Fruit fly (Drosophila melanogaster): ENCODE data around the gene Gp93.

Gp93 gene

DNA sequence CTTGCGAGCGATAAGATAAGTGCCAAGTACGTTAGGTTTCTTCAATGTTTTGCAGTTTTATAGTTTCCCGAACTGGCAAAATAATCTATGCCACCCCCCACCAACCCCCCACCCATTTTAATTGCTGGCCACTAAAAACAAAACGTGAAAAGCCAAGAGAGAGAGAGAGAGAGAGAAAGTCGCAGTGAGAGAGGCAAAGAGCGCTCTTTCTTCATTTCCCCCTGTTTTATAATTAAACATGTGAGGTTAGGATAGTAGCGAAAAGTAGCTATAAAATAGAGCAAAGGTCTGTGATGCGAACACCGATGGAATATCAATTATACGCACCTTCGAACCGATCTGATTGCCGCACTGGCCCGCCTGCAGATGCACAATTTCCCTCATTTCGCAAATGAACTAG lies 39.3 kb downstream of the Gp93 start:
- TF ChIP-seq Hr39 (GFP tag; optimal IDR thresholded peaks at IDR 0.05) (no peak), acj6 (GFP tag; optimal IDR thresholded peaks at IDR 0.05) (no peak), CG6854 (GFP tag; optimal IDR thresholded peaks at IDR 0.05) (no peak), lz (GFP tag; optimal IDR thresholded peaks at IDR 0.05) (no peak), vri (GFP tag; optimal IDR thresholded peaks at IDR 0.05) (no peak), CG8632 (GFP tag; optimal IDR thresholded peaks at IDR 0.05) (no peak), CG1621 (tag; optimal IDR thresholded peaks at IDR 0.05) (no peak), Blimp-1 (GFP tag; optimal IDR thresholded peaks at IDR 0.05) (no peak), topi (GFP tag; optimal IDR thresholded peaks at IDR 0.05) (no peak), CG15336 (GFP tag; IDR thresholded peaks at IDR 0.05) (no peak), eg (GFP tag; IDR thresholded peaks at IDR 0.05) (no peak), pdm3 (GFP tag; optimal IDR thresholded peaks at IDR 0.05) (no peak), CG31627 (GFP tag; optimal IDR thresholded peaks at IDR 0.05) (no peak), Eip93F (GFP tag; optimal IDR thresholded peaks at IDR 0.05) (no peak), Lpt (GFP tag; optimal IDR thresholded peaks at IDR 0.05) (no peak), CG6163 (GFP tag; IDR thresholded peaks at IDR 0.05) (no peak), salr (GFP tag; optimal IDR thresholded peaks at IDR 0.05) (no peak), Smox (GFP tag; optimal IDR thresholded peaks at IDR 0.05) (no peak), CG32006 (GFP tag; optimal IDR thresholded peaks at IDR 0.05) (no peak)

- TF ChIP-seq Gug (GFP tag; IDR thresholded peaks at IDR 0.05) (peak; percentile 42), eg (GFP tag; IDR thresholded peaks at IDR 0.05) (peak; percentile 45; the same call in 2 of the 3 replicates), CG11294 (GFP tag; IDR thresholded peaks at IDR 0.05) (peak; percentile 60), Ets96B (tag; optimal IDR thresholded peaks at IDR 0.05) (no peak), CG6163 (GFP tag; IDR thresholded peaks at IDR 0.05) (peak; percentile 36; the same call in 1 of the 3 replicates), lz (GFP tag; optimal IDR thresholded peaks at IDR 0.05) (no peak), salr (GFP tag; optimal IDR thresholded peaks at IDR 0.05) (no peak), CG9139 (GFP tag; optimal IDR thresholded peaks at IDR 0.05) (no peak), pdm3 (GFP tag; optimal IDR thresholded peaks at IDR 0.05) (peak; percentile 16), net (GFP tag; optimal IDR thresholded peaks at IDR 0.05) (no peak), Eip78C (GFP tag) (peak; percentile 69)
Measured at dm6 chr3R:27988189-27988588, 39.7 kb downstream of the Gp93 start, which contains the start of gene betaTub97EF. betaTub97EF (minus strand) TSS chr3R:27988384.

dm6 chr3R:27988647-27989430 lies 40.3 kb downstream of the Gp93 start:
- no peak for TF ChIP-seq Lpt (GFP tag; optimal IDR thresholded peaks at IDR 0.05)
- peak; percentile 67 for TF ChIP-seq CG4318 (GFP tag; optimal IDR thresholded peaks at IDR 0.05)
- TF ChIP-seq CG15336 (GFP tag; IDR thresholded peaks at IDR 0.05) = peak; percentile 59
- TF ChIP-seq OdsH (GFP tag; optimal IDR thresholded peaks at IDR 0.05) = peak; percentile 49
- TF ChIP-seq fd85E (GFP tag; optimal IDR thresholded peaks at IDR 0.05) = no peak
- peak; percentile 39 for TF ChIP-seq topi (GFP tag; optimal IDR thresholded peaks at IDR 0.05)
- peak; percentile 61 for TF ChIP-seq CG6276 (GFP tag; optimal IDR thresholded peaks at IDR 0.05)
- no peak for TF ChIP-seq dsx (GFP tag; optimal IDR thresholded peaks at IDR 0.05; ENCODE audit: poor library complexity, severe bottlenecking)
- peak; percentile 55 for TF ChIP-seq CG11294 (GFP tag; IDR thresholded peaks at IDR 0.05)
- TF ChIP-seq Eip75B (GFP tag; optimal IDR thresholded peaks at IDR 0.05) = no peak
- TF ChIP-seq eg (GFP tag; IDR thresholded peaks at IDR 0.05) = peak; percentile 76
- peak; percentile 32 for TF ChIP-seq CG31627 (GFP tag; optimal IDR thresholded peaks at IDR 0.05)
- peak; percentile 27 for TF ChIP-seq dac (GFP tag; optimal IDR thresholded peaks at IDR 0.05)
- TF ChIP-seq fkh (GFP tag; optimal IDR thresholded peaks at IDR 0.05) = no peak
- TF ChIP-seq svp (GFP tag) = peak; percentile 79
- no peak for TF ChIP-seq CG7368 (GFP tag; optimal IDR thresholded peaks at IDR 0.05)
- TF ChIP-seq CG6792 (GFP tag; optimal IDR thresholded peaks at IDR 0.05) = peak; percentile 15
- TF ChIP-seq esn (GFP tag; optimal IDR thresholded peaks at IDR 0.05) = no peak
- TF ChIP-seq cyc (GFP tag; optimal IDR thresholded peaks at IDR 0.05) = no peak
- TF ChIP-seq CG10669 (GFP tag; optimal IDR thresholded peaks at IDR 0.05) = peak; percentile 34
- peak; percentile 19 for TF ChIP-seq achi (GFP tag; optimal IDR thresholded peaks at IDR 0.05)
- TF ChIP-seq CG3032 (tag; optimal IDR thresholded peaks at IDR 0.05) = no peak
- no peak for TF ChIP-seq Ets96B (tag; optimal IDR thresholded peaks at IDR 0.05)
- no peak for TF ChIP-seq Blimp-1 (GFP tag; optimal IDR thresholded peaks at IDR 0.05)
- peak; percentile 7 for TF ChIP-seq acj6 (GFP tag; optimal IDR thresholded peaks at IDR 0.05)
- peak; percentile 24 for TF ChIP-seq CG11902 (GFP tag; optimal IDR thresholded peaks at IDR 0.05)
- peak; percentile 12 for TF ChIP-seq CG8632 (GFP tag; optimal IDR thresholded peaks at IDR 0.05)
- no peak for TF ChIP-seq CG16779 (tag; optimal IDR thresholded peaks at IDR 0.05)
- TF ChIP-seq Gug (GFP tag; IDR thresholded peaks at IDR 0.05) = peak; percentile 75
- TF ChIP-seq spab (GFP tag; optimal IDR thresholded peaks at IDR 0.05) = no peak
- peak; percentile 3 for TF ChIP-seq Met (GFP tag; optimal IDR thresholded peaks at IDR 0.05)
